Worm (Caenorhabditis elegans): Measurements from ENCODE around the gene golg-2.

DNA sequence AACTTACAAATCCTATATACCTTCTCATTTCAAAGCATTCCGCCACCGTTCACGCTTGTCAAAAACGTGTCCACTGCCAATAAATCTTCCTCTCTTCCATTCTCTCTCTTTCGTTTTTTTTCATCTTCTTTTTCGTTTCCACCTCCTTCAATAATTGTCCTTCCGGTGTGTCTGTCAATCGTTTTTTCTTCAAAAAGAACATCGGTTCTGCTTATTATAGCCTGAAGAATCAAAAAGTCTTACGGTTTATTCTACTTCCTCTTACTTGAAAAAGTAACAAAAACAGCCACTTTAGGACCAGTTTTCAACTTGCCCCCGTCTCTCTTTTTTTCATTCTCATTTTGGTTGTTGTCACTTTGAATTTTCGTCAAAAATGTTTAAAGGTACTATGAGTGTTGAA is 9.4 kb upstream of the golg-2 start:
- no peak for TF ChIP-seq ama-1 (optimal IDR thresholded peaks at IDR 0.05)
- TF ChIP-seq nhr-77 (tag; optimal IDR thresholded peaks at IDR 0.05), result no peak
- TF ChIP-seq elt-3 (tag; optimal IDR thresholded peaks at IDR 0.05), result no peak
- no peak for TF ChIP-seq alr-1 (tag; optimal IDR thresholded peaks at IDR 0.05)

Measured in whole organism, L2 larva.